Worm (Caenorhabditis elegans): ENCODE data around the gene atg-9.

DNA sequence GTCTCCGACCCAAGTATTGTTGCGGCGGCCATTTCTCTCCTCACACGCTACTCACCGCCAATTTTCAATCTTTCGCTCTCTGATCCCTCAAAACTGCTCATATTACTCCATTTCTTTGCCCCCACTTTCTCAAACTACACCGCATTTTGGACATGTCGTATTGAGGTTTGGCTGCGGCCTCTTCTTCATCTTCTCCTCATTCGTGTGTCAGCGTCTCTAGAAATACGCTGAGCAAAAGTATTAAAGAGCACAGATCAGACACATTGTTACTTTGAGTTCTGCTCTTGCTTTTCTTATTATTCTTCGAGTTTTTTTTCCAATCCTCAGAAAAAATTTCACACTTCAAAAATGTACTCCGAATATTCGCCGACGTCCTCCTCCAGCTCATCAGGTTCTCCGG lies 29.2 kb upstream of the atg-9 start:
- TF ChIP-seq hlh-11 (tag; optimal IDR thresholded peaks at IDR 0.05) = no peak
- TF ChIP-seq daf-16 (GFP tag; optimal IDR thresholded peaks at IDR 0.05) = no peak
- no peak for TF ChIP-seq daf-16 (tag; optimal IDR thresholded peaks at IDR 0.05)
- no peak for TF ChIP-seq R02D3.7 (tag; optimal IDR thresholded peaks at IDR 0.05)
- TF ChIP-seq unc-39 (tag; optimal IDR thresholded peaks at IDR 0.05) = no peak
- TF ChIP-seq attf-4 (tag; optimal IDR thresholded peaks at IDR 0.05) = no peak
- no peak for TF ChIP-seq daf-19 (GFP tag; conservative IDR thresholded peaks at IDR 0.05)
- no peak for TF ChIP-seq nhr-77 (tag; optimal IDR thresholded peaks at IDR 0.05)
- no peak for TF ChIP-seq hlh-30 (tag; optimal IDR thresholded peaks at IDR 0.05; ENCODE audit: insufficient read depth)
- TF ChIP-seq unc-130 (GFP tag; optimal IDR thresholded peaks at IDR 0.05) = no peak
- TF ChIP-seq ces-1 (GFP tag; optimal IDR thresholded peaks at IDR 0.05) = no peak
- no peak for TF ChIP-seq snpc-4 (tag; optimal IDR thresholded peaks at IDR 0.05)
- no peak for TF ChIP-seq pqm-1 (tag; optimal IDR thresholded peaks at IDR 0.05)
- TF ChIP-seq nhr-6 (tag; optimal IDR thresholded peaks at IDR 0.05) = no peak

Measured in whole organism, L4 larva.